Worm (Caenorhabditis elegans): Measurements from ENCODE around the gene ant-1.4.

The ant-1.4 gene

ce11 chrIV:8412538-8412937 is 47.6 kb downstream of the ant-1.4 start:
- TF ChIP-seq pes-1 (GFP tag; IDR thresholded peaks at IDR 0.05) (peak; percentile 79), sea-1 (GFP tag; conservative IDR thresholded peaks at IDR 0.05) (peak; percentile 72; the same call in 1 of the 2 replicates), scrt-1 (GFP tag; IDR thresholded peaks at IDR 0.05) (peak; percentile 74), tbx-11 (GFP tag; IDR thresholded peaks at IDR 0.05) (peak; percentile 66), flt-1 (GFP tag; IDR thresholded peaks at IDR 0.05) (peak; percentile 69)
